Worm (Caenorhabditis elegans) whole organism, L4 larva: ENCODE measurements around the gene ttr-15.

Source experiments
- F10B5.3 ChIP-seq: sonication (generic microtip); optimal IDR thresholded peaks from 2 replicates; lab custom pipeline; 2016; ENCODE audit warnings: mild to moderate bottlenecking, missing genetic modification characterization, missing compliant biosample characterization
- F37D6.2 ChIP-seq: sonication (generic microtip); optimal IDR thresholded peaks from 2 replicates; lab custom pipeline; 2016; ENCODE audit warnings: mild to moderate bottlenecking, missing genetic modification characterization, missing compliant biosample characterization
- T20F7.1 ChIP-seq: fragments of 200-800 bp; sonication (Bioruptor generic); optimal IDR thresholded peaks from 2 replicates; lab custom pipeline; 2018; ENCODE audit warnings: mild to moderate bottlenecking, missing genetic modification characterization, missing compliant biosample characterization
- aha-1 ChIP-seq: fragments of 150-350 bp; peaks from one replicate; lab custom pipeline; 2014; ENCODE audit warnings: missing biosample characterization, missing genetic modification characterization
- ama-1 ChIP-seq: fragments of 150-350 bp; optimal IDR thresholded peaks from 2 replicates; lab custom pipeline; 2014; ENCODE audit warnings: inconsistent platforms, mixed read lengths
- ceh-20 ChIP-seq: fragments of 200-800 bp; sonication (Bioruptor generic); IDR thresholded peaks from 2 replicates; pipeline ENCODE4 v1.3.6; 2022; ENCODE audit warnings: missing genetic modification reagents, missing genetic modification characterization, missing compliant biosample characterization
- ceh-82 ChIP-seq: sonication (generic microtip); optimal IDR thresholded peaks from 2 replicates; lab custom pipeline; 2017; ENCODE audit warnings: missing biosample characterization, missing genetic modification characterization
- daf-12 ChIP-seq: fragments of 150-350 bp; optimal IDR thresholded peaks from 2 replicates; lab custom pipeline; 2014; ENCODE audit warnings: missing biosample characterization, missing genetic modification reagents, missing genetic modification characterization
- daf-16 ChIP-seq, 3 experiments: sonication (generic microtip); optimal IDR thresholded peaks; 2 replicates each; lab custom pipeline; 2016 to 2017; ENCODE audit warnings: missing genetic modification characterization in 3 of 3, missing genetic modification reagents in 3 of 3, mild to moderate bottlenecking in 2 of 3, missing compliant biosample characterization in 2 of 3, missing biosample characterization in 1 of 3, moderate library complexity in 1 of 3
- dmd-6 ChIP-seq: fragments of 200-800 bp; sonication (Bioruptor generic); IDR thresholded peaks from 2 replicates; pipeline ENCODE4 v1.3.6; 2022; ENCODE audit warnings: missing genetic modification reagents, missing genetic modification characterization, missing compliant biosample characterization
- dpl-1 ChIP-seq: fragments of 150-350 bp; optimal IDR thresholded peaks from 2 replicates; lab custom pipeline; 2014; ENCODE audit warnings: missing biosample characterization, missing genetic modification reagents, missing genetic modification characterization
- duxl-1 ChIP-seq: sonication (generic microtip); optimal IDR thresholded peaks from 2 replicates; lab custom pipeline; 2016; ENCODE audit warnings: mild to moderate bottlenecking, missing genetic modification characterization, moderate library complexity, missing compliant biosample characterization; ENCODE audit not compliant: poor library complexity
- dve-1 ChIP-seq: sonication (generic microtip); optimal IDR thresholded peaks from 2 replicates; lab custom pipeline; 2017; ENCODE audit warnings: antibody characterized with exemption, mild to moderate bottlenecking, missing genetic modification characterization, missing compliant biosample characterization; ENCODE audit not compliant: insufficient read depth
- egl-43 ChIP-seq: fragments of 200-800 bp; sonication (Bioruptor generic); IDR thresholded peaks from 2 replicates; pipeline ENCODE4 v1.3.6; 2022; ENCODE audit warnings: missing genetic modification reagents, missing genetic modification characterization, missing compliant biosample characterization
- fkh-10 ChIP-seq: fragments of 150-350 bp; optimal IDR thresholded peaks from 2 replicates; lab custom pipeline; 2014; ENCODE audit warnings: missing biosample characterization, missing genetic modification reagents, missing genetic modification characterization
- fos-1 ChIP-seq: fragments of 150-350 bp; optimal IDR thresholded peaks from 2 replicates; lab custom pipeline; 2014; ENCODE audit warnings: missing biosample characterization, missing genetic modification characterization
- hlh-11 ChIP-seq: fragments of 200-800 bp; sonication (Bioruptor generic); optimal IDR thresholded peaks from 2 replicates; lab custom pipeline; 2018; ENCODE audit warnings: mild to moderate bottlenecking, missing genetic modification characterization, missing compliant biosample characterization
- hlh-30 ChIP-seq: sonication (generic microtip); optimal IDR thresholded peaks from 2 replicates; lab custom pipeline; 2017; ENCODE audit warnings: antibody characterized with exemption, mild to moderate bottlenecking, missing genetic modification characterization, missing compliant biosample characterization; ENCODE audit not compliant: insufficient read depth
- lin-29 ChIP-seq: fragments of 200-800 bp; sonication (Bioruptor generic); IDR thresholded peaks from 2 replicates; pipeline ENCODE4 v1.3.6; 2022; ENCODE audit warnings: missing genetic modification reagents, missing genetic modification characterization, missing compliant biosample characterization
- lsy-2 ChIP-seq, 2 experiments: fragments of 150-350 bp in 1 of 2; sonication (generic microtip) in 1 of 2; optimal IDR thresholded peaks; 2 replicates each; lab custom pipeline; 2014 to 2017; ENCODE audit warnings: missing biosample characterization in 2 of 2, missing genetic modification characterization in 2 of 2
- mdl-1 ChIP-seq, 2 experiments: fragments of 150-350 bp in 1 of 2; sonication (generic microtip) in 1 of 2; optimal IDR thresholded peaks; 2 replicates each; lab custom pipeline; 2014 to 2017; ENCODE audit warnings: missing biosample characterization in 2 of 2, missing genetic modification characterization in 2 of 2
- mep-1 ChIP-seq: fragments of 150-350 bp; sonication (generic microtip); optimal IDR thresholded peaks from 3 replicates; lab custom pipeline; 2014; ENCODE audit warnings: missing biosample characterization, missing genetic modification characterization
- mes-2 ChIP-seq: sonication (generic microtip); optimal IDR thresholded peaks from 2 replicates; lab custom pipeline; 2016; ENCODE audit warnings: missing genotype, mild to moderate bottlenecking, missing genetic modification characterization, missing compliant biosample characterization; ENCODE audit not compliant: poor library complexity, severe bottlenecking
- nhr-10 ChIP-seq: fragments of 150-350 bp; optimal IDR thresholded peaks from 2 replicates; lab custom pipeline; 2014; ENCODE audit warnings: missing biosample characterization, missing genetic modification characterization
- nhr-102 ChIP-seq: sonication (generic microtip); optimal IDR thresholded peaks from 2 replicates; lab custom pipeline; 2016; ENCODE audit warnings: mild to moderate bottlenecking, missing genetic modification characterization, moderate library complexity, missing compliant biosample characterization
- nhr-237 ChIP-seq: sonication (generic microtip); optimal IDR thresholded peaks from 2 replicates; lab custom pipeline; 2017; ENCODE audit warnings: missing biosample characterization, missing genetic modification characterization
- nhr-28 ChIP-seq: fragments of 150-350 bp; optimal IDR thresholded peaks from 2 replicates; lab custom pipeline; 2014; ENCODE audit warnings: missing biosample characterization, missing genetic modification characterization
- nhr-48 ChIP-seq: sonication (generic microtip); optimal IDR thresholded peaks from 2 replicates; lab custom pipeline; 2016; ENCODE audit warnings: mild to moderate bottlenecking, missing genetic modification characterization, missing compliant biosample characterization
- nhr-6 ChIP-seq: fragments of 150-350 bp; optimal IDR thresholded peaks from 2 replicates; lab custom pipeline; 2014; ENCODE audit warnings: missing biosample characterization, missing genetic modification characterization
- nhr-77 ChIP-seq: fragments of 150-350 bp; optimal IDR thresholded peaks from 2 replicates; lab custom pipeline; 2014; ENCODE audit warnings: missing biosample characterization, missing genetic modification characterization
- php-3 ChIP-seq: fragments of 200-800 bp; sonication (Bioruptor generic); IDR thresholded peaks from 2 replicates; pipeline ENCODE4 v1.3.6; 2022; ENCODE audit warnings: missing genetic modification reagents, missing genetic modification characterization, missing compliant biosample characterization
- rbr-2 ChIP-seq: sonication (generic microtip); optimal IDR thresholded peaks from 2 replicates; lab custom pipeline; 2016; ENCODE audit warnings: missing genotype, missing genetic modification characterization, missing compliant biosample characterization
- set-16 ChIP-seq: fragments of 200-800 bp; sonication (Bioruptor generic); IDR thresholded peaks from 2 replicates; pipeline ENCODE4 v1.3.6; 2022; ENCODE audit warnings: missing genetic modification reagents, missing genetic modification characterization, missing compliant biosample characterization
- skn-1 ChIP-seq: fragments of 150-350 bp; optimal IDR thresholded peaks from 2 replicates; lab custom pipeline; 2014; ENCODE audit warnings: missing biosample characterization, missing genetic modification characterization
- spr-1 ChIP-seq: sonication (generic microtip); optimal IDR thresholded peaks from 2 replicates; lab custom pipeline; 2016; ENCODE audit warnings: mild to moderate bottlenecking, missing genetic modification characterization, missing compliant biosample characterization
- unc-39 ChIP-seq: sonication (generic microtip); optimal IDR thresholded peaks from 2 replicates; lab custom pipeline; 2017; ENCODE audit warnings: missing biosample characterization, missing genetic modification characterization
- unc-62 ChIP-seq, 3 experiments: fragments of 150-350 bp in 1 of 3; sonication (generic microtip); optimal IDR thresholded peaks in 2 of 3; peaks in 1 of 3; 1 replicate in 1 of 3; 2 replicates in 2 of 3; lab custom pipeline; 2014 to 2017; ENCODE audit warnings: missing biosample characterization in 3 of 3, missing genetic modification characterization in 3 of 3, missing genetic modification reagents in 3 of 3, missing genotype in 1 of 3
- zag-1 ChIP-seq: fragments of 150-350 bp; optimal IDR thresholded peaks from 2 replicates; lab custom pipeline; 2014; ENCODE audit warnings: missing biosample characterization, missing genetic modification characterization
- zfp-2 ChIP-seq: sonication (generic microtip); optimal IDR thresholded peaks from 2 replicates; lab custom pipeline; 2016; ENCODE audit warnings: mild to moderate bottlenecking, missing genetic modification characterization, missing compliant biosample characterization
- zfp-3 ChIP-seq: fragments of 200-800 bp; sonication (Bioruptor generic); conservative IDR thresholded peaks from 2 replicates; pipeline ENCODE4 v1.3.6; 2022; ENCODE audit warnings: missing genetic modification reagents, missing genetic modification characterization, missing compliant biosample characterization

Gene ttr-15

ce11 chrIII:10347049-10347448, 9.4 kb downstream of the ttr-15 start, which contains the start of gene tbx-8 (continued):
- TF ChIP-seq F37D6.2 (tag; lab: Kevin White, UChicago) (no peak), zfp-2 (tag; lab: Kevin White, UChicago) (no peak), lsy-2 (tag; optimal IDR thresholded peaks at IDR 0.05; lab: Kevin White, UChicago) (no peak)

ce11 chrIII:10351595-10352207, 14.1 kb downstream of the ttr-15 start, which contains the start of gene T07C4.3:
Gene T07C4.3, plus strand, starts transcription at chrIII:10352157.
- no peak for TF ChIP-seq fos-1
- peak in 1 of 2 experiments; percentile 88 for TF ChIP-seq unc-62 (GFP tag; optimal IDR thresholded peaks at IDR 0.05 in 1 of 2; lab: Kevin White, UChicago)
- TF ChIP-seq unc-62 (tag; optimal IDR thresholded peaks at IDR 0.05; lab: Kevin White, UChicago): no peak

ce11 chrIII:10353423-10353822, 15.8 kb downstream of the ttr-15 start:
- TF ChIP-seq F10B5.3 (tag; lab: Kevin White, UChicago) (no peak), nhr-102 (no peak)

ce11 chrIII:10354591-10354990, 16.9 kb downstream of the ttr-15 start:
- peak; percentile 34 for TF ChIP-seq nhr-77 (tag; lab: Kevin White, UChicago)
- no peak for TF ChIP-seq lsy-2 (tag; optimal IDR thresholded peaks at IDR 0.05; lab: Kevin White, UChicago)
- no peak for TF ChIP-seq egl-43 (GFP tag; lab: Robert Waterston, UW)
- TF ChIP-seq ceh-20 (GFP tag; lab: Robert Waterston, UW): no peak
- no peak for TF ChIP-seq skn-1 (tag; lab: Kevin White, UChicago)
- TF ChIP-seq php-3 (GFP tag; lab: Robert Waterston, UW): no peak
- TF ChIP-seq zag-1 (tag; lab: Kevin White, UChicago): no peak
- TF ChIP-seq nhr-6 (tag; lab: Kevin White, UChicago): no peak
- no peak for TF ChIP-seq lin-29
- 0 out of 2 replicates have a peak, but pooled peaks have one; percentile 49 for TF ChIP-seq zfp-3
- no peak for TF ChIP-seq nhr-102
- peak; percentile 60 for TF ChIP-seq dve-1
- TF ChIP-seq dmd-6 (GFP tag; lab: Robert Waterston, UW): no peak
- no peak for TF ChIP-seq ceh-82 (tag; lab: Kevin White, UChicago)
- peak in 1 of 2 experiments; percentile 6 for TF ChIP-seq daf-16 (GFP tag; optimal IDR thresholded peaks at IDR 0.05; lab: Kevin White, UChicago)
- TF ChIP-seq daf-16 (tag; optimal IDR thresholded peaks at IDR 0.05; lab: Kevin White, UChicago): peak; percentile 63
- no peak for TF ChIP-seq spr-1 (tag; lab: Kevin White, UChicago)
- TF ChIP-seq dpl-1 (GFP tag; lab: Kevin White, UChicago): no peak
- peak; percentile 83 for TF ChIP-seq aha-1 (tag; lab: Kevin White, UChicago)
- peak; percentile 32 for TF ChIP-seq duxl-1 (tag; lab: Kevin White, UChicago)
- no peak for TF ChIP-seq rbr-2 (tag; lab: Kevin White, UChicago)
- no peak for TF ChIP-seq nhr-237 (tag; lab: Kevin White, UChicago)
- no peak for TF ChIP-seq nhr-10 (tag; lab: Kevin White, UChicago)

- TF ChIP-seq ama-1 (lab: Kevin White, UChicago) (peak; percentile 81), daf-16 (GFP tag; optimal IDR thresholded peaks at IDR 0.05; lab: Kevin White, UChicago) (no peak), daf-16 (tag; optimal IDR thresholded peaks at IDR 0.05; lab: Kevin White, UChicago) (peak; percentile 87), dve-1 (peak; percentile 90), T20F7.1 (no peak), mep-1 (tag; lab: Kevin White, UChicago) (peak; percentile 41), hlh-30 (tag; lab: Kevin White, UChicago) (peak; percentile 43), dmd-6 (GFP tag; lab: Robert Waterston, UW) (peak; percentile 67), nhr-102 (peak; percentile 22), F37D6.2 (tag; lab: Kevin White, UChicago) (no peak), aha-1 (tag; lab: Kevin White, UChicago) (peak; percentile 76), nhr-48 (tag; lab: Kevin White, UChicago) (peak; percentile 57), nhr-77 (tag; lab: Kevin White, UChicago) (peak; percentile 4), mes-2 (tag; lab: Kevin White, UChicago) (peak; percentile 27), ceh-20 (GFP tag; lab: Robert Waterston, UW) (no peak), nhr-28 (tag; lab: Kevin White, UChicago) (peak; percentile 58), set-16 (GFP tag; lab: Robert Waterston, UW) (no peak), nhr-10 (tag; lab: Kevin White, UChicago) (peak; percentile 17), hlh-11 (peak; percentile 84), unc-39 (tag; lab: Kevin White, UChicago) (no peak), daf-12 (tag; lab: Kevin White, UChicago) (no peak), rbr-2 (tag; lab: Kevin White, UChicago) (no peak), mdl-1 (tag; optimal IDR thresholded peaks at IDR 0.05; lab: Kevin White, UChicago) (peak in 1 of 2 experiments; percentile 13), fkh-10 (GFP tag; lab: Kevin White, UChicago) (no peak), lsy-2 (tag; optimal IDR thresholded peaks at IDR 0.05; lab: Kevin White, UChicago) (peak in 1 of 2 experiments; percentile 30)
These were observed 17.7 kb downstream of the ttr-15 start, which contains the start of gene spp-1 for ce11 chrIII:10355382-10355781. Gene spp-1, minus strand, starts transcription at chrIII:10355668.
